Worm (Caenorhabditis elegans) whole organism, early embryonic: ENCODE measurements around the gene H27A22.1.

Source experiments
- B0310.2 ChIP-seq: sonication (generic microtip); optimal IDR thresholded peaks from 2 replicates; lab custom pipeline; 2016; ENCODE audit warnings: mild to moderate bottlenecking, missing genetic modification characterization, missing compliant biosample characterization
- F13C5.2 ChIP-seq: sonication (generic microtip); optimal IDR thresholded peaks from 2 replicates; lab custom pipeline; 2017; ENCODE audit warnings: mild to moderate bottlenecking, missing genetic modification characterization, inconsistent platforms, missing compliant biosample characterization
- aly-1 ChIP-seq: sonication (generic microtip); optimal IDR thresholded peaks from 2 replicates; lab custom pipeline; 2016; ENCODE audit warnings: missing genetic modification characterization, missing compliant biosample characterization
- ama-1 ChIP-seq: fragments of 150-350 bp; optimal IDR thresholded peaks from 2 replicates; lab custom pipeline; 2014
- ceh-13 ChIP-seq: fragments of 200-800 bp; sonication (Bioruptor generic); optimal IDR thresholded peaks from 2 replicates; lab custom pipeline; 2018; ENCODE audit warnings: mild to moderate bottlenecking, missing genetic modification characterization, missing compliant biosample characterization
- ceh-36 ChIP-seq: sonication (generic microtip); optimal IDR thresholded peaks from 2 replicates; lab custom pipeline; 2016; ENCODE audit warnings: missing genetic modification characterization, inconsistent platforms, missing compliant biosample characterization
- ets-7 ChIP-seq: sonication (generic microtip); optimal IDR thresholded peaks from 2 replicates; lab custom pipeline; 2016; ENCODE audit warnings: missing genotype, missing genetic modification characterization, missing compliant biosample characterization
- flt-1 ChIP-seq: fragments of 200-800 bp; sonication (Bioruptor generic); IDR thresholded peaks from 2 replicates; pipeline ENCODE4 v1.3.6; 2022; ENCODE audit warnings: missing genetic modification characterization, missing compliant biosample characterization
- hmbx-1 ChIP-seq: sonication (generic microtip); optimal IDR thresholded peaks from 2 replicates; lab custom pipeline; 2016; ENCODE audit warnings: mild to moderate bottlenecking, missing genetic modification characterization, missing compliant biosample characterization
- hmg-4 ChIP-seq: fragments of 200-800 bp; sonication (Bioruptor generic); optimal IDR thresholded peaks from 2 replicates; lab custom pipeline; 2018; ENCODE audit warnings: mild to moderate bottlenecking, missing genetic modification characterization, missing compliant biosample characterization
- hnd-1 ChIP-seq: sonication (generic microtip); optimal IDR thresholded peaks from 2 replicates; lab custom pipeline; 2016; ENCODE audit warnings: missing genetic modification characterization, missing compliant biosample characterization
- pes-1 ChIP-seq: fragments of 200-800 bp; sonication (Bioruptor generic); IDR thresholded peaks from 2 replicates; pipeline ENCODE4 v1.3.6; 2022; ENCODE audit warnings: missing genetic modification reagents, missing genetic modification characterization, missing compliant biosample characterization
- scrt-1 ChIP-seq: fragments of 200-800 bp; sonication (Bioruptor generic); IDR thresholded peaks from 2 replicates; pipeline ENCODE4 v1.3.6; 2022; ENCODE audit warnings: missing genetic modification characterization, missing compliant biosample characterization
- sea-1 ChIP-seq: fragments of 200-800 bp; sonication (Bioruptor generic); conservative IDR thresholded peaks from 2 replicates; pipeline ENCODE4 v1.3.6; 2022; ENCODE audit warnings: missing genetic modification characterization, missing compliant biosample characterization
- tbx-11 ChIP-seq: fragments of 200-800 bp; sonication (Bioruptor generic); IDR thresholded peaks from 2 replicates; pipeline ENCODE4 v1.3.6; 2022; ENCODE audit warnings: missing genetic modification characterization, missing compliant biosample characterization
- tbx-37 ChIP-seq: fragments of 200-800 bp; sonication (Bioruptor generic); conservative IDR thresholded peaks from 2 replicates; pipeline ENCODE4 v1.3.6; 2022; ENCODE audit warnings: missing genetic modification reagents, missing genetic modification characterization, missing compliant biosample characterization
- tra-4 ChIP-seq: sonication (generic microtip); optimal IDR thresholded peaks from 2 replicates; lab custom pipeline; 2017; ENCODE audit warnings: missing genetic modification characterization, missing compliant biosample characterization

Gene H27A22.1

DNA sequence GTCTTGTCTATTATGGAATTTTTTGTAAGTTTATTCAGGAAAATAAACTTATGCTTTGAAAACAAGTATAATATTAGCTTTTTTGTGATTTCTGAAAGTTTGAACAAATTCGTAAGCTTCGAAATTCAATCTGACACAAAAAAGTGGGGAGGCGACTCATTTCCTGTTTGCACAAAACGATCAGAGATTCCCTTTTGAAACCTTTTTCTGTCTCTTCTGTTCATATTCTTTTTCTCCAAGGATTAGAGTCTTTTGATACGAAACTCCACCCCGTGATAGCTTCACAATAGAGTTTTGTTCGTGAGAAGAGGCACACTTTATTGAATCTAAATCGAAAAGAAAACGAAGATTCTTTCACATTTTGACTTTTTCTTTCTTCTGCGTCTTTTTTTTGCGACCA is 38.6 kb downstream of the H27A22.1 start:
- TF ChIP-seq F13C5.2 (no peak), aly-1 (tag; lab: Kevin White, UChicago) (no peak), tra-4 (no peak), hmbx-1 (no peak), scrt-1 (GFP tag; lab: Robert Waterston, UW) (no peak), tbx-37 (no peak), ets-7 (tag; lab: Kevin White, UChicago) (no peak), B0310.2 (tag; lab: Kevin White, UChicago) (no peak), tbx-11 (GFP tag; lab: Robert Waterston, UW) (no peak), ama-1 (lab: Kevin White, UChicago) (no peak), flt-1 (no peak), ceh-36 (tag; lab: Kevin White, UChicago) (no peak), sea-1 (GFP tag; lab: Robert Waterston, UW) (no peak), hnd-1 (tag; lab: Kevin White, UChicago) (no peak), pes-1 (GFP tag; lab: Robert Waterston, UW) (no peak), hmg-4 (GFP tag; lab: Kevin White, UChicago) (no peak), ceh-13 (no peak)

DNA sequence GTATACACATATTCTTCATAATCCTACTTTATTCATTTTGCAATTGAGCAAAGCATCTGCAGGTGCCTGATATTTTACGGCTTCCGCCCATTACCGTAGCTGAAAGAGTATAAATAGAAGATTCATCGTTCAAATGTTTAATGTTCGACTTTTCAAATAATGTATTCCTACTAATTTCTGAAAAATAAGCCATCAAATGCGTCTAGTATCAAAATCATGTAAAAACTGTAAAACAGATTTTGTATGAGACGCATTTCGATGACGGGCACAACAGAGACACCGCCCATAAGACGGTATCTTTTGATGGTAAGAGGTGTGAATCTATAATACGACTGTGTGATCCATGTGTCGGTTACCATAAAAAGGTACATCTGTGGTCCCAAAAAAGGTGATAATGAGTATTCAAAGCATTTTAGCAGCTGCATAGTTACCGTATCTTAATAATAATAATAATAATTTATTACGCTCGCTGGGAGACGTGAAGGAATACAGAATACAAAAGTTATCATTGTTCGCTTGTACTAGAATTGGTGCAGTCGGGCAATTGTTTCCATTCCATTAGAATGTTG is 44.8 kb downstream of the H27A22.1 start, which contains the start of the genes C32C4.3 and C32C4.16:
Gene C32C4.3 (minus strand): TSS at position 101 of the 569 bp plus-strand sequence.
Gene C32C4.16 (plus strand): TSS at position 519 of the 569 bp plus-strand sequence.
- TF ChIP-seq B0310.2 (tag; lab: Kevin White, UChicago) (no peak), tbx-37 (no peak), hmbx-1 (no peak), scrt-1 (GFP tag; lab: Robert Waterston, UW) (no peak), hnd-1 (tag; lab: Kevin White, UChicago) (no peak)

DNA sequence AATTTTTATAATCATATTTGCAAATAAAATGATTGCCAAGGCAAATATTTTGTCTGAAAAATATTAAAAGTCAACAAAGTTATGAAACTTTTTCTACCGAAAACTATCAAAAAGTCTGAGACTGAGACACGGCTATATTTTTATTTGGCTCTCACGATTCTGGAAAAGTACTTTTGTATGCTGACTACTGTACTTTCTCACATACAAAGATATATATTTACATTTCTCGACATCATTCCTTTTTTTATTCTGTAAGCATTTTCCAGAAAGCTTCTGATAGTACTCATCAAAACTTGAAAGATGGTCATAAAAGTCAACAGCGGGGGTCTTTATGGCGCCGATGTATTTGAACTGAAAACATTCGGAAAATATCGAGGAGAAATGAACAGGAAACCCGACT is 45.8 kb downstream of the H27A22.1 start, which contains the start of gene aqp-6:
Gene aqp-6 (plus strand): TSS at position 301 of the 400 bp plus-strand sequence.
- no peak for TF ChIP-seq F13C5.2
- TF ChIP-seq ceh-36 (tag; lab: Kevin White, UChicago) = no peak
- no peak for TF ChIP-seq ama-1 (lab: Kevin White, UChicago)

DNA sequence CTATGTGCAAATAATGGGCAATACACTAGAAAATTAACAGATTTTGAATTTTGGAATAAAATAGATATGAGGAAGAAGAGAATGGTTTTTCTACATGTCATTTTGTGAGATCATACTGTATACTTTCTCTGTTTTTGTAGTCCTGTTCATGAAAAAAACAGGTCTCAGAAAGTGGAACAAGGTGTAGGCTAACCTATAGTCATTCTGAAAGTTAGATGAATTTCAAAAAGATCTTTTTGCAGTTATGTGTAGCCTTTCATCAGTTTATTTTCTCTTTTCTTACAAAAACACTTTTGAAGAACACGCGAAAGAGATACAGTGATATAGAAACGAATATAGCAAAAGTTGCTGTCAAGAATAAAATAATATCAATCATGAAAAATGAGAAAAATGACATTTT is 51.8 kb downstream of the H27A22.1 start, which contains the start of gene ugt-35:
Gene ugt-35 (minus strand): TSS at position 101 of the 400 bp plus-strand sequence.
- TF ChIP-seq pes-1 (GFP tag; lab: Robert Waterston, UW) (no peak), sea-1 (GFP tag; lab: Robert Waterston, UW) (no peak), ceh-13 (no peak), flt-1 (no peak), ama-1 (lab: Kevin White, UChicago) (no peak), B0310.2 (tag; lab: Kevin White, UChicago) (no peak), tra-4 (no peak), hnd-1 (tag; lab: Kevin White, UChicago) (no peak), hmg-4 (GFP tag; lab: Kevin White, UChicago) (no peak), F13C5.2 (no peak), hmbx-1 (no peak), ets-7 (tag; lab: Kevin White, UChicago) (no peak), ceh-36 (tag; lab: Kevin White, UChicago) (no peak), tbx-11 (GFP tag; lab: Robert Waterston, UW) (no peak), aly-1 (tag; lab: Kevin White, UChicago) (no peak), tbx-37 (no peak), scrt-1 (GFP tag; lab: Robert Waterston, UW) (no peak)
